Worm (Caenorhabditis elegans): ENCODE measurements around the gene F13H10.6.

DNA sequence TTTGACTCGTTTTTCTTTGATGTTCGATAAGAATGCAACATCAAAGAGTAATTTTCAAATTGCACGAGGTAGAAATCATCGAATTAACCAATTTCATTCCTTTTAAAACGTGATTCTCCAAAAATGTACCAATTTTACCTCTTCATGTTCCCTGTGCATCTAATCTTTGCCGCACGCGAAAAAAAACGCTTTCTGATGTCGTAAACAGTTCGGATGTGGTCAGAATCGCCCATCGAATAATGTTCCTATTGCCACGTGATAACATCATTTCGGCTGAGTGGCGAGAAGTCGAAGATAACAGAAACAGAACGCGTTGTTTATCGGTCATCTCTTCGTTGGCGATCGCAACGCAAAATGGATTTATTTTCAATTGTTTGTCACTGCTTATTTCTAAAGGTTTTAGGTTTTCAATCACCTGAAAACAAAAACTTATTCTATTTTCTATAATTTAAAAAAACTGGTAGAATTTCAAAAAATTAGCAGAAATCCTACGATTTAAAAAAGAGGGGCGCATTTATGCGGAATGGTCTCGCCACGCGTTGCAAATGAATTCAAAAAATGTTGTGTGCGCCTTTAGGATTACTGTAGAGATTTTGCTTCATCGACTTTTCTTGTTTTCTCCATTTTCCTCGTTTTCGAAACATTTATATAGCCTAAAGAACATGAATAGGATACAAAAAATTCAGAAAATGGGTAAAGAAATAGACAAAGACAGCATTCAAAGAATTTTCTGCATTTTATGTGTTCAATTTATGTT is 12.6 kb downstream of the F13H10.6 start, which contains the start of gene mogs-1:
- TF ChIP-seq nhr-76 (tag; optimal IDR thresholded peaks at IDR 0.05) (no peak), R02D3.7 (tag; optimal IDR thresholded peaks at IDR 0.05) (no peak), unc-39 (tag; optimal IDR thresholded peaks at IDR 0.05) (no peak), mdl-1 (tag; optimal IDR thresholded peaks at IDR 0.05) (peak in 1 of 2 experiments; percentile 87), F49E8.2 (tag; optimal IDR thresholded peaks at IDR 0.05; ENCODE audit: borderline replicate concordance) (no peak), nhr-28 (tag; optimal IDR thresholded peaks at IDR 0.05) (peak; percentile 66), fos-1 (tag; optimal IDR thresholded peaks at IDR 0.05) (no peak), ceh-82 (tag; optimal IDR thresholded peaks at IDR 0.05) (no peak), snpc-4 (tag; optimal IDR thresholded peaks at IDR 0.05) (no peak)
